Worm (Caenorhabditis elegans): Measurements from ENCODE around the gene mfsd-10.

DNA sequence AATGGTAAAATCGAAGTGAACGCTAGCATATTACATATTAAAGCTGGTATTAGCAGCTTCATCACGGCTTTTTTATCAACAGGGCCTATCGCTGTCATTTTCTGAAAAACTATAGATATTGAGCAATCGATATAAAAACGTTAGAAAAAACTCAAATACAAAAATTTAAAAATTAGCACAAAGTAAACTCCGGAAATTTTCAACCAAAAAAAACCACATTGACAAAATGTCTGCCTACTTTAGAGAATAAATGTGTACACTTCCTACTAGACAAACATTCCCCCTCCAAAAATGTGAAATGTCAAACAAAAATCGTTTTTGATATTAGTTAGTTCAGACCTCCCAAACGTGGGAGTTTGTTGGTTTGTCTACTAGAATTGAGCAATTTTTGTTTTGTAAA, at the start of gene mfsd-10:
- no peak for TF ChIP-seq elt-4 (tag; optimal IDR thresholded peaks at IDR 0.05)
- TF ChIP-seq dmd-4 (tag; optimal IDR thresholded peaks at IDR 0.05; ENCODE audit: borderline replicate concordance) = no peak
- TF ChIP-seq npax-4 (tag; optimal IDR thresholded peaks at IDR 0.05) = no peak
- no peak for TF ChIP-seq lin-11 (tag; optimal IDR thresholded peaks at IDR 0.05)
- no peak for TF ChIP-seq fkh-10 (GFP tag; optimal IDR thresholded peaks at IDR 0.05)
- no peak for TF ChIP-seq unc-3 (GFP tag; conservative IDR thresholded peaks at IDR 0.05)
- TF ChIP-seq unc-3 (tag; optimal IDR thresholded peaks at IDR 0.05) = no peak
- TF ChIP-seq nfya-1 (tag; optimal IDR thresholded peaks at IDR 0.05) = no peak
- TF ChIP-seq ama-1 (optimal IDR thresholded peaks at IDR 0.05) = no peak
- no peak for TF ChIP-seq ceh-34 (tag; optimal IDR thresholded peaks at IDR 0.05)
- no peak for TF ChIP-seq zip-5 (tag; optimal IDR thresholded peaks at IDR 0.05)
- TF ChIP-seq ahr-1 (tag; optimal IDR thresholded peaks at IDR 0.05) = no peak
- no peak for TF ChIP-seq nhr-11 (tag; optimal IDR thresholded peaks at IDR 0.05)
- no peak for TF ChIP-seq ceh-19 (GFP tag; optimal IDR thresholded peaks at IDR 0.05)
- no peak for TF ChIP-seq ceh-9 (tag; optimal IDR thresholded peaks at IDR 0.05)

All from whole organism, late embryonic.